Worm (Caenorhabditis elegans) whole organism, early embryonic: ENCODE measurements around the gene toh-1.

ENCODE experiments used
- ama-1 ChIP-seq: fragments of 150-350 bp; optimal IDR thresholded peaks from 2 replicates; lab custom pipeline; 2014
- flt-1 ChIP-seq: fragments of 200-800 bp; sonication (Bioruptor generic); IDR thresholded peaks from 2 replicates; pipeline ENCODE4 v1.3.6; 2022; ENCODE audit warnings: missing genetic modification characterization, missing compliant biosample characterization
- hmg-4 ChIP-seq: fragments of 200-800 bp; sonication (Bioruptor generic); optimal IDR thresholded peaks from 2 replicates; lab custom pipeline; 2018; ENCODE audit warnings: mild to moderate bottlenecking, missing genetic modification characterization, missing compliant biosample characterization
- sea-1 ChIP-seq: fragments of 200-800 bp; sonication (Bioruptor generic); conservative IDR thresholded peaks from 2 replicates; pipeline ENCODE4 v1.3.6; 2022; ENCODE audit warnings: missing genetic modification characterization, missing compliant biosample characterization

DNA sequence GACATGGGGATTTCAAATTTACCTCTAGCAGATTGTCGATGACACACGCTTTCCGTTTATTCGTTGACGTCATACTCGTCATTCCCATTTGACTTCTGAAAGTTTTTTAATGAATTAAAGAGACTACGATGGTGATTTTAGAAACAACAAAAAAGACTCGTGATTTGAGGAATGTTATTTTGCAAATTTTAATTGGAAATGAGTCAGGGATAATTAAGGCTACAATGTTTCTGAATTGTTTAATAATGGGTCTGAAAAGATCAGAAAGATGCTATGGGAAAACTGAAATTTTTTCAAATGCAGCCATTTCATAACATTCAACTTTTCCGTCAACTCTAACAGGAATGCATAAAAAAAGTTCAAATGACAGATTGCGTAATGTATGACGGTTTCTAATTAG is 43.4 kb downstream of the toh-1 start, which contains the start of gene C44F1.1:
- TF ChIP-seq hmg-4 (GFP tag; lab: Kevin White, UChicago) (no peak), flt-1 (GFP tag; lab: Robert Waterston, UW) (no peak), ama-1 (lab: Kevin White, UChicago) (no peak), sea-1 (GFP tag; lab: Robert Waterston, UW) (no peak)
